Fruit fly (Drosophila melanogaster): Measurements from ENCODE around the gene Rad9.

dm6 chr3L:18920219-18920618, 47.9 kb upstream of the Rad9 start, which contains the start of gene CG18223:
- TF ChIP-seq CG5204 (GFP tag; optimal IDR thresholded peaks at IDR 0.05) (no peak), cnc (optimal IDR thresholded peaks at IDR 0.05) (no peak), CG1620 (GFP tag; optimal IDR thresholded peaks at IDR 0.05) (no peak), CG11617 (GFP tag; optimal IDR thresholded peaks at IDR 0.05) (no peak), CG14711 (tag; optimal IDR thresholded peaks at IDR 0.05) (no peak), bab1 (GFP tag; optimal IDR thresholded peaks at IDR 0.05) (no peak), CG7045 (GFP tag; optimal IDR thresholded peaks at IDR 0.05) (no peak), CG12768 (GFP tag; optimal IDR thresholded peaks at IDR 0.05) (no peak), ovo (GFP tag; optimal IDR thresholded peaks at IDR 0.05) (no peak), kay (GFP tag; ENCODE audit: borderline replicate concordance) (no peak)

Measured in whole organism, adult.